Worm (Caenorhabditis elegans) whole organism, mixed stage, embryonic: ENCODE measurements around the gene F16B4.2.
A peak's percentile ranks its signal among the peaks of the same experiment; 100 is the strongest.

ENCODE experiments used
- M03D4.4 ChIP-seq: sonication (generic microtip); optimal IDR thresholded peaks from 2 replicates; lab custom pipeline; 2017; ENCODE audit warnings: mild to moderate bottlenecking, missing genetic modification characterization, missing compliant biosample characterization
- bed-3 ChIP-seq: fragments of 200-800 bp; sonication (Bioruptor generic); optimal IDR thresholded peaks from 3 replicates; lab custom pipeline; 2018; ENCODE audit warnings: mild to moderate bottlenecking, missing genetic modification characterization, moderate library complexity, missing compliant biosample characterization
- ceh-39 ChIP-seq: fragments of 150-350 bp; optimal IDR thresholded peaks from 2 replicates; lab custom pipeline; 2014; ENCODE audit warnings: missing biosample characterization, missing genetic modification characterization
- ceh-43 ChIP-seq: fragments of 200-800 bp; sonication (Bioruptor generic); optimal IDR thresholded peaks from 2 replicates; lab custom pipeline; 2018; ENCODE audit warnings: mild to moderate bottlenecking, missing genetic modification characterization, moderate library complexity, missing compliant biosample characterization
- ceh-83 ChIP-seq: fragments of 200-800 bp; sonication (Bioruptor generic); optimal IDR thresholded peaks from 2 replicates; lab custom pipeline; 2018; ENCODE audit warnings: mild to moderate bottlenecking, missing genetic modification characterization, missing compliant biosample characterization
- cnd-1 ChIP-seq: fragments of 200-800 bp; sonication (Bioruptor generic); optimal IDR thresholded peaks from 2 replicates; lab custom pipeline; 2018; ENCODE audit warnings: mild to moderate bottlenecking, missing genetic modification characterization, missing compliant biosample characterization
- drap-1 ChIP-seq: fragments of 200-800 bp; sonication (Bioruptor generic); optimal IDR thresholded peaks from 3 replicates; lab custom pipeline; 2018; ENCODE audit warnings: mild to moderate bottlenecking, missing genetic modification characterization, missing compliant biosample characterization
- elt-1 ChIP-seq: sonication (generic microtip); optimal IDR thresholded peaks from 2 replicates; lab custom pipeline; 2017; ENCODE audit warnings: missing genetic modification characterization, mild to moderate bottlenecking, missing compliant biosample characterization, antibody characterized with exemption, moderate library complexity, borderline replicate concordance; ENCODE audit not compliant: insufficient read depth
- elt-3 ChIP-seq: fragments of 150-350 bp; optimal IDR thresholded peaks from 2 replicates; lab custom pipeline; 2014; ENCODE audit warnings: missing biosample characterization, missing genetic modification characterization
- ham-2 ChIP-seq: fragments of 200-800 bp; sonication (Bioruptor generic); optimal IDR thresholded peaks from 2 replicates; lab custom pipeline; 2018; ENCODE audit warnings: mild to moderate bottlenecking, missing genetic modification characterization, missing compliant biosample characterization
- hlh-1 ChIP-seq: fragments of 150-350 bp; optimal IDR thresholded peaks from 2 replicates; lab custom pipeline; 2014; ENCODE audit warnings: missing biosample characterization, missing genetic modification reagents, missing genetic modification characterization
- lin-13 ChIP-seq: fragments of 150-350 bp; optimal IDR thresholded peaks from 2 replicates; lab custom pipeline; 2014; ENCODE audit warnings: missing biosample characterization, missing genetic modification characterization
- lin-32 ChIP-seq: fragments of 200-800 bp; sonication (Bioruptor generic); optimal IDR thresholded peaks from 2 replicates; lab custom pipeline; 2018; ENCODE audit warnings: mild to moderate bottlenecking, missing genetic modification characterization, missing compliant biosample characterization
- lsy-2 ChIP-seq: fragments of 150-350 bp; optimal IDR thresholded peaks from 2 replicates; lab custom pipeline; 2014; ENCODE audit warnings: missing biosample characterization, missing genetic modification characterization
- mab-5 ChIP-seq: fragments of 150-350 bp; optimal IDR thresholded peaks from 2 replicates; lab custom pipeline; 2014; ENCODE audit warnings: missing biosample characterization, missing genetic modification characterization
- mep-1 ChIP-seq: fragments of 150-350 bp; optimal IDR thresholded peaks from 2 replicates; lab custom pipeline; 2017; ENCODE audit warnings: missing biosample characterization, missing genetic modification reagents, missing genetic modification characterization, inconsistent platforms
- mls-2 ChIP-seq: sonication (generic microtip); optimal IDR thresholded peaks from 2 replicates; lab custom pipeline; 2016; ENCODE audit warnings: mild to moderate bottlenecking, missing genetic modification characterization, moderate library complexity, missing compliant biosample characterization
- nhr-12 ChIP-seq: fragments of 150-350 bp; optimal IDR thresholded peaks from 2 replicates; lab custom pipeline; 2014; ENCODE audit warnings: missing biosample characterization, missing genetic modification characterization
- nhr-2 ChIP-seq: fragments of 150-350 bp; optimal IDR thresholded peaks from 2 replicates; lab custom pipeline; 2014; ENCODE audit warnings: missing biosample characterization, missing genetic modification characterization
- nhr-28 ChIP-seq: fragments of 150-350 bp; optimal IDR thresholded peaks from 2 replicates; lab custom pipeline; 2014; ENCODE audit warnings: missing biosample characterization, missing genetic modification characterization
- nhr-76 ChIP-seq: sonication (generic microtip); optimal IDR thresholded peaks from 2 replicates; lab custom pipeline; 2017; ENCODE audit warnings: missing biosample characterization, missing genetic modification characterization
- sem-2 ChIP-seq: fragments of 200-800 bp; sonication (Bioruptor generic); optimal IDR thresholded peaks from 2 replicates; lab custom pipeline; 2018; ENCODE audit warnings: mild to moderate bottlenecking, missing genetic modification characterization, missing compliant biosample characterization
- snpc-4 ChIP-seq: fragments of 150-350 bp; optimal IDR thresholded peaks from 2 replicates; lab custom pipeline; 2014; ENCODE audit warnings: missing biosample characterization, missing genetic modification characterization
- sptf-1 ChIP-seq: sonication (generic microtip); optimal IDR thresholded peaks from 2 replicates; lab custom pipeline; 2017; ENCODE audit warnings: mild to moderate bottlenecking, missing genetic modification characterization, moderate library complexity, missing compliant biosample characterization
- tbx-8 ChIP-seq: fragments of 200-800 bp; sonication (Bioruptor generic); optimal IDR thresholded peaks from 2 replicates; lab custom pipeline; 2018; ENCODE audit warnings: mild to moderate bottlenecking, missing genetic modification characterization, moderate library complexity, missing compliant biosample characterization
- unc-120 ChIP-seq: sonication (generic microtip); optimal IDR thresholded peaks from 2 replicates; lab custom pipeline; 2017; ENCODE audit warnings: missing genetic modification characterization, missing compliant biosample characterization; ENCODE audit not compliant: poor library complexity, severe bottlenecking
- unc-39 ChIP-seq: fragments of 150-350 bp; optimal IDR thresholded peaks from 2 replicates; lab custom pipeline; 2014; ENCODE audit warnings: missing biosample characterization, missing genetic modification characterization
- unc-62 ChIP-seq: fragments of 150-350 bp; optimal IDR thresholded peaks from 2 replicates; lab custom pipeline; 2014; ENCODE audit warnings: missing biosample characterization, missing genetic modification reagents, missing genetic modification characterization
- zip-8 ChIP-seq: fragments of 150-350 bp; optimal IDR thresholded peaks from 2 replicates; lab custom pipeline; 2014; ENCODE audit warnings: missing biosample characterization, missing genetic modification characterization
- ztf-11 ChIP-seq: fragments of 150-350 bp; optimal IDR thresholded peaks from 2 replicates; lab custom pipeline; 2014; ENCODE audit warnings: missing biosample characterization, missing genetic modification characterization

Gene F16B4.2

DNA sequence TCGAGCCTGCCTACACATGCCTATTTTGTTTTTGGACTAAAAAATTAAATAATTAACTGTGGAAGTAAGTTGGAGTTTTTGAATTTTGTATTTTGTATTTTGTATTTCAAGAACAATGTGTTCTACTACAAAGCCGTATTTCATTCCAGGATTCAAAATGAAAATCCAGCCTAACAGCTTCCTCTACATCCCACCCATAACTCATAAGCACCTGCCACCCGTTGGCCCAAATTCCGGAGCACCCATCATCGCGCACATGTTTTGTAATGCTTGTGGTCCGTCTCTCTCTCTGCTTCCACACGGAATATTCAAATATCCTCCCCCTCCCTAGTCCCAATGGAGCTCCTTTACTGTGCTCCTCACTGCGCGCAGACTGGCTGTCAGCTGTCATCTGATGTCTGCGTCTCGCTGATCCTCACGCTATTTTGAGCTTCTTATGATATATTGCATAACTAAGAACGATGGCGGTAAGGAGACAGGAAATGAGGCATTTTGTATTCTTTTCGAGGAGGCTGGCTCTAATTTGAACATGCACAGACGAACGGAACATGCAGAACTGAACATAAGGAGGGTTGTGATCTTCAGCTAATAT lies 25.2 kb upstream of the F16B4.2 start:
- TF ChIP-seq ham-2 (GFP tag; lab: Kevin White, UChicago) (no peak), M03D4.4 (tag; lab: Kevin White, UChicago) (peak; percentile 44), lsy-2 (tag; lab: Kevin White, UChicago) (no peak), unc-62 (GFP tag; lab: Kevin White, UChicago) (peak; percentile 86), mep-1 (tag; lab: Kevin White, UChicago) (peak; percentile 37), hlh-1 (tag; lab: Kevin White, UChicago) (peak; percentile 98), unc-120 (peak; percentile 46), cnd-1 (tag; lab: Kevin White, UChicago) (peak; percentile 91), ceh-43 (GFP tag; lab: Kevin White, UChicago) (no peak), zip-8 (no peak), sptf-1 (tag; lab: Kevin White, UChicago) (no peak), lin-32 (GFP tag; lab: Kevin White, UChicago) (peak; percentile 52), mab-5 (tag; lab: Kevin White, UChicago) (peak; percentile 8), elt-1 (no peak), lin-13 (tag; lab: Kevin White, UChicago) (peak; percentile 36), sem-2 (GFP tag; lab: Kevin White, UChicago) (no peak), drap-1 (GFP tag; lab: Kevin White, UChicago) (no peak)
- TF ChIP-seq, all 35 proteins: peak for 9

- no peak for TF ChIP-seq mls-2
- TF ChIP-seq sem-2 (GFP tag; lab: Kevin White, UChicago) = no peak
- peak; percentile 24 for TF ChIP-seq ceh-43 (GFP tag; lab: Kevin White, UChicago)
- no peak for TF ChIP-seq cnd-1 (tag; lab: Kevin White, UChicago)
- no peak for TF ChIP-seq bed-3 (GFP tag; lab: Kevin White, UChicago)
- TF ChIP-seq unc-39 (tag; lab: Kevin White, UChicago) = no peak
- TF ChIP-seq M03D4.4 (tag; lab: Kevin White, UChicago) = peak; percentile 49
- TF ChIP-seq mep-1 (tag; lab: Kevin White, UChicago) = no peak
- TF ChIP-seq elt-1 = no peak
- no peak for TF ChIP-seq lsy-2 (tag; lab: Kevin White, UChicago)
- no peak for TF ChIP-seq nhr-28 (tag; lab: Kevin White, UChicago)
- TF ChIP-seq sptf-1 (tag; lab: Kevin White, UChicago) = no peak
- peak; percentile 32 for TF ChIP-seq ceh-83 (GFP tag; lab: Kevin White, UChicago)
- TF ChIP-seq nhr-2 = peak; percentile 72
These were observed 23.6 kb upstream of the F16B4.2 start for ce11 chrV:1577092-1577709.

ce11 chrV:1578572-1579230 lies 22.1 kb upstream of the F16B4.2 start:
- no peak for TF ChIP-seq ceh-43 (GFP tag; lab: Kevin White, UChicago)
- peak; percentile 88 for TF ChIP-seq nhr-2
- no peak for TF ChIP-seq elt-1
- TF ChIP-seq zip-8 = peak; percentile 87
- peak; percentile 23 for TF ChIP-seq M03D4.4 (tag; lab: Kevin White, UChicago)
- peak; percentile 26 for TF ChIP-seq cnd-1 (tag; lab: Kevin White, UChicago)
- peak; percentile 65 for TF ChIP-seq ham-2 (GFP tag; lab: Kevin White, UChicago)
- peak; percentile 34 for TF ChIP-seq ztf-11 (tag; lab: Kevin White, UChicago)

- no peak for TF ChIP-seq tbx-8 (GFP tag; lab: Kevin White, UChicago)
- no peak for TF ChIP-seq ceh-39 (tag; lab: Kevin White, UChicago)
- no peak for TF ChIP-seq ceh-43 (GFP tag; lab: Kevin White, UChicago)
- TF ChIP-seq zip-8 = no peak
- TF ChIP-seq nhr-76 (tag; lab: Kevin White, UChicago) = no peak
- no peak for TF ChIP-seq snpc-4
- no peak for TF ChIP-seq nhr-28 (tag; lab: Kevin White, UChicago)
- no peak for TF ChIP-seq unc-62 (GFP tag; lab: Kevin White, UChicago)
- TF ChIP-seq mep-1 (tag; lab: Kevin White, UChicago) = no peak
- no peak for TF ChIP-seq elt-3
- no peak for TF ChIP-seq ham-2 (GFP tag; lab: Kevin White, UChicago)
- TF ChIP-seq unc-39 (tag; lab: Kevin White, UChicago) = no peak
- no peak for TF ChIP-seq lin-32 (GFP tag; lab: Kevin White, UChicago)
- TF ChIP-seq drap-1 (GFP tag; lab: Kevin White, UChicago) = no peak
- TF ChIP-seq mab-5 (tag; lab: Kevin White, UChicago) = no peak
- no peak for TF ChIP-seq hlh-1 (tag; lab: Kevin White, UChicago)
- no peak for TF ChIP-seq nhr-12 (tag; lab: Kevin White, UChicago)
- TF ChIP-seq bed-3 (GFP tag; lab: Kevin White, UChicago) = no peak
- no peak for TF ChIP-seq sptf-1 (tag; lab: Kevin White, UChicago)
- TF ChIP-seq lsy-2 (tag; lab: Kevin White, UChicago) = no peak
These were observed 21.0 kb upstream of the F16B4.2 start for ce11 chrV:1579790-1580189.
